Worm (Caenorhabditis elegans) whole organism, L3 larva: ENCODE results near the gene fbxa-196.

ENCODE experiments used
- aly-2 ChIP-seq: fragments of 150-350 bp; optimal IDR thresholded peaks from 2 replicates; lab custom pipeline; 2014; ENCODE audit warnings: missing biosample characterization, missing genetic modification characterization
- ceh-28 ChIP-seq: fragments of 150-350 bp; optimal IDR thresholded peaks from 2 replicates; lab custom pipeline; 2014; ENCODE audit warnings: missing biosample characterization, missing genetic modification reagents, missing genetic modification characterization
- ceh-9 ChIP-seq: sonication (generic microtip); optimal IDR thresholded peaks from 2 replicates; lab custom pipeline; 2018; ENCODE audit warnings: missing biosample characterization, missing genetic modification characterization
- daf-12 ChIP-seq: fragments of 150-350 bp; optimal IDR thresholded peaks from 2 replicates; lab custom pipeline; 2014; ENCODE audit warnings: missing biosample characterization, missing genetic modification reagents, missing genetic modification characterization
- egl-27 ChIP-seq: sonication (generic microtip); optimal IDR thresholded peaks from 4 replicates; lab custom pipeline; 2017; ENCODE audit warnings: missing biosample characterization, missing genetic modification reagents, missing genetic modification characterization
- egl-5 ChIP-seq: fragments of 150-350 bp; optimal IDR thresholded peaks from 2 replicates; lab custom pipeline; 2017; ENCODE audit warnings: missing biosample characterization, missing genetic modification reagents, missing genetic modification characterization, inconsistent platforms
- elt-1 ChIP-seq: fragments of 150-350 bp; optimal IDR thresholded peaks from 2 replicates; lab custom pipeline; 2014; ENCODE audit warnings: missing biosample characterization, missing genetic modification characterization
- elt-2 ChIP-seq: sonication (generic microtip); optimal IDR thresholded peaks from 2 replicates; lab custom pipeline; 2016; ENCODE audit warnings: missing genetic modification reagents, mild to moderate bottlenecking, missing genetic modification characterization, missing compliant biosample characterization
- fkh-10 ChIP-seq: sonication (generic microtip); optimal IDR thresholded peaks from 2 replicates; lab custom pipeline; 2017; ENCODE audit warnings: missing biosample characterization, missing genetic modification reagents, missing genetic modification characterization
- jun-1 ChIP-seq: fragments of 150-350 bp; optimal IDR thresholded peaks from 2 replicates; lab custom pipeline; 2014; ENCODE audit warnings: missing biosample characterization, missing genetic modification reagents, missing genetic modification characterization
- lin-15B ChIP-seq: fragments of 150-350 bp; optimal IDR thresholded peaks from 2 replicates; lab custom pipeline; 2014; ENCODE audit warnings: missing biosample characterization, missing genetic modification characterization
- lin-39 ChIP-seq: fragments of 150-350 bp; optimal IDR thresholded peaks from 2 replicates; lab custom pipeline; 2018; ENCODE audit warnings: missing biosample characterization, missing genetic modification reagents, missing genetic modification characterization
- mdl-1 ChIP-seq: fragments of 150-350 bp; optimal IDR thresholded peaks from 2 replicates; lab custom pipeline; 2014; ENCODE audit warnings: missing biosample characterization, missing genetic modification characterization
- mml-1 ChIP-seq: fragments of 150-350 bp; sonication (generic microtip); optimal IDR thresholded peaks from 3 replicates; lab custom pipeline; 2014; ENCODE audit warnings: missing biosample characterization, missing genetic modification characterization
- nhr-25 ChIP-seq: sonication (generic microtip); optimal IDR thresholded peaks from 2 replicates; lab custom pipeline; 2017; ENCODE audit warnings: missing biosample characterization, missing genetic modification characterization
- nhr-43 ChIP-seq: sonication (generic microtip); optimal IDR thresholded peaks from 2 replicates; lab custom pipeline; 2016; ENCODE audit warnings: mild to moderate bottlenecking, missing genetic modification characterization, missing compliant biosample characterization; ENCODE audit not compliant: poor library complexity, severe bottlenecking
- nhr-77 ChIP-seq: fragments of 150-350 bp; optimal IDR thresholded peaks from 2 replicates; lab custom pipeline; 2014; ENCODE audit warnings: missing biosample characterization, missing genetic modification characterization
- pha-4 ChIP-seq: fragments of 150-350 bp; optimal IDR thresholded peaks from 2 replicates; lab custom pipeline; 2014; ENCODE audit warnings: missing biosample characterization, missing genetic modification reagents, missing genetic modification characterization
- skn-1 ChIP-seq: fragments of 150-350 bp; optimal IDR thresholded peaks from 2 replicates; lab custom pipeline; 2014; ENCODE audit warnings: missing biosample characterization, missing genetic modification characterization
- ztf-11 ChIP-seq: fragments of 150-350 bp; optimal IDR thresholded peaks from 2 replicates; lab custom pipeline; 2014; ENCODE audit warnings: missing biosample characterization, missing genetic modification characterization

Gene fbxa-196

DNA sequence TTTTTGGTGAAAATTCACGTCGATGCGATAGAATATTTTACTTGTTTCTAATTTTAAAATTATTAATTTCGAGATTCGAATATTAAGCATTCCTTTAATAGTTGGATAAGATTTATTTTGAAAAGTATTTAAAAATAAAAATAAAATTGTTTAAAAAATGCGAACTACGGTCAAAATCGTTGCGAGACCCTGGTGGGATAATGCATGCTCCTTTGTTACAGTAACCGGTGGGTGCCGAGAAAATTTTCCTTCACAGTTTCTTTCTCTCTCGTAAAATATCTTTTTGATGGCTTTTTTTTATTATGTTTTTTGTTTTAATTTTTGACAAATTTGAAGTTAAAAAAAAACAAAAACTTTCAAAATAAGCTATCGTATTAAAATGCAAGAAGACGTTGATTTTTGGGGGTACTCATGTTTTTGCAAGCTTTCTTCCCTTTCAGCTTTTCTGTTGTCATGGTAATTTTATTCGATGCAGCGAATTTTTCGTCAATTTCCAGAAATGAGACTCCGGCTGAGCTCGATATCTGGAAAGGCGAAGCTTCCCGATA, 48.2 kb downstream of the fbxa-196 start, which contains the start of gene dgtr-1:
Gene dgtr-1 (plus strand): TSS at position 498 of the 548 bp plus-strand sequence.
- TF ChIP-seq daf-12 (no peak), mdl-1 (no peak), mml-1 (tag; lab: Kevin White, UChicago) (no peak), ceh-28 (no peak), egl-27 (tag; lab: Kevin White, UChicago) (no peak), jun-1 (tag; lab: Kevin White, UChicago) (no peak), lin-39 (tag; lab: Kevin White, UChicago) (no peak), lin-15B (tag; lab: Kevin White, UChicago) (no peak), pha-4 (tag; lab: Kevin White, UChicago) (no peak), aly-2 (tag; lab: Kevin White, UChicago) (no peak), ceh-9 (no peak), nhr-43 (tag; lab: Kevin White, UChicago) (no peak), ztf-11 (tag; lab: Kevin White, UChicago) (no peak), nhr-25 (tag; lab: Kevin White, UChicago) (no peak), egl-5 (no peak), fkh-10 (GFP tag; lab: Kevin White, UChicago) (no peak), skn-1 (tag; lab: Kevin White, UChicago) (no peak)

DNA sequence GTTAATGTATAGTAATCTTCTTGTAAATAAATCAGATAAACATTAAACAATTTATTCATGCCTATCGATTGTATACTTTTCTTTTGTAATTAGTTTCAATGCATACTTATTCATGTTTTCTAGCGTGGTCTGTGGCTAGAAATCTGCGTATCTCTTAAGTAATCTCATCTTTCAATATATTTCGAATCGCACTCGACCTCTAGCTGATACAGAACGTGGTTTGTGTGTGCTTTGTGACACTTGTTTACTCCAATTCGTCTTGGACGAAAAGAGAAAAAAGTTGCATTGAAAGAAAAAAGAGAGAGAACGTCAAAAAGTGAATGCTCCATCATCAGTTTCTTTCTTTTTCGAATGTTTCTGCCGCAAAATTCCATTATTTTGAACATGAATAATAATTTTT, 50.0 kb downstream of the fbxa-196 start:
- TF ChIP-seq egl-27 (tag; lab: Kevin White, UChicago): no peak
- TF ChIP-seq elt-1 (tag; lab: Kevin White, UChicago): peak; percentile 47

DNA sequence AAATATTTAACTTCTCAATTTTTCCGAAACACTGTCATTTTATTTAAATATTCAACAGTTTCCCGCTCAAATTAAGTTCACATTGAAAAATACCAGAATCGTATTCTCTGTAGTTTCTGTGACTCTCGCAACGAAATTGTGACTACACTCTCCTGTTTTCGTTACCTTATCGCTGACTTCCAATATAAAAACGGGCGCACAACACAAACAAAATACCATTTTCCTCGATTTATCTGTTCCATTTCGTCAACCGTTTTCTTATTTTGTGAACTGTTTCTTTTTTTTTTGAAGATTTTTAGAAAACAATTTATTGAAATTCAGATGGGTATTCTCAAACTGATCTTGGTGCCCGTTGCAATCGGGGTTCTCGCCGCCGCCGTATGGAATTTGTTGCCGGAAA, 50.4 kb downstream of the fbxa-196 start, which contains the start of gene W01A11.1:
Gene W01A11.1 (plus strand): TSS at position 322 of the 400 bp plus-strand sequence.
- peak; percentile 37 for TF ChIP-seq elt-2 (tag; lab: Kevin White, UChicago)
- no peak for TF ChIP-seq nhr-77 (tag; lab: Kevin White, UChicago)
